Worm (Caenorhabditis elegans) whole organism, L1 larva: ENCODE results near the gene B0416.7.

Experiments used
- alr-1 ChIP-seq: fragments of 200-800 bp; sonication (Bioruptor generic); optimal IDR thresholded peaks from 2 replicates; lab custom pipeline; 2018; ENCODE audit warnings: borderline replicate concordance, mild to moderate bottlenecking, missing genetic modification characterization, missing compliant biosample characterization
- ama-1 ChIP-seq: fragments of 150-350 bp; optimal IDR thresholded peaks from 2 replicates; lab custom pipeline; 2014
- elt-3 ChIP-seq, 6 experiments: fragments of 150-350 bp in 1 of 6; sonication (generic microtip); optimal IDR thresholded peaks; 2 replicates each; lab custom pipeline; 2017 to 2018; ENCODE audit warnings: missing biosample characterization in 6 of 6, missing genetic modification characterization in 6 of 6, inconsistent platforms in 1 of 6
- fos-1 ChIP-seq: fragments of 150-350 bp; optimal IDR thresholded peaks from 2 replicates; lab custom pipeline; 2014; ENCODE audit warnings: missing biosample characterization, missing genetic modification characterization
- irx-1 ChIP-seq: sonication (generic microtip); optimal IDR thresholded peaks from 2 replicates; lab custom pipeline; 2016; ENCODE audit warnings: missing genetic modification characterization, missing compliant biosample characterization
- isw-1 ChIP-seq: fragments of 200-800 bp; sonication (Bioruptor generic); IDR thresholded peaks from 2 replicates; pipeline ENCODE4 v1.3.6; 2022; ENCODE audit warnings: missing genetic modification characterization, missing compliant biosample characterization
- lin-39 ChIP-seq: fragments of 150-350 bp; optimal IDR thresholded peaks from 2 replicates; lab custom pipeline; 2014; ENCODE audit warnings: missing biosample characterization, missing genetic modification reagents, missing genetic modification characterization
- nhr-28 ChIP-seq: fragments of 150-350 bp; optimal IDR thresholded peaks from 2 replicates; lab custom pipeline; 2014; ENCODE audit warnings: missing biosample characterization, missing genetic modification characterization
- nhr-77 ChIP-seq: fragments of 150-350 bp; optimal IDR thresholded peaks from 2 replicates; lab custom pipeline; 2014; ENCODE audit warnings: missing biosample characterization, missing genetic modification characterization
- nhr-84 ChIP-seq: sonication (generic microtip); optimal IDR thresholded peaks from 2 replicates; lab custom pipeline; 2017; ENCODE audit warnings: missing biosample characterization, missing genetic modification characterization
- snu-23 ChIP-seq: sonication (generic microtip); optimal IDR thresholded peaks from 2 replicates; lab custom pipeline; 2016; ENCODE audit warnings: missing genetic modification characterization, missing compliant biosample characterization
- zag-1 ChIP-seq: fragments of 150-350 bp; optimal IDR thresholded peaks from 2 replicates; lab custom pipeline; 2014; ENCODE audit warnings: missing biosample characterization, missing genetic modification characterization

ce11 chrX:9319080-9319479 is 21.3 kb upstream of the B0416.7 start, which contains the start of gene npr-7:
- TF ChIP-seq alr-1, result no peak
- TF ChIP-seq irx-1 (tag; lab: Kevin White, UChicago), result no peak
- no peak for TF ChIP-seq isw-1
- TF ChIP-seq ama-1 (lab: Kevin White, UChicago), result no peak
- no peak for TF ChIP-seq nhr-28 (tag; lab: Kevin White, UChicago)
- no peak for TF ChIP-seq lin-39 (tag; lab: Kevin White, UChicago)
- no peak for TF ChIP-seq elt-3 (tag; optimal IDR thresholded peaks at IDR 0.05; lab: Kevin White, UChicago)
- TF ChIP-seq snu-23 (GFP tag; lab: Kevin White, UChicago), result no peak
- TF ChIP-seq fos-1, result no peak
- TF ChIP-seq nhr-84 (tag; lab: Kevin White, UChicago), result no peak
- TF ChIP-seq zag-1, result no peak
- TF ChIP-seq nhr-77 (tag; lab: Kevin White, UChicago), result no peak
